Worm (Caenorhabditis elegans) whole organism, L4/young adult: ENCODE measurements around the gene bed-3.

Source experiments
- W03F9.2 ChIP-seq: fragments of 150-350 bp; optimal IDR thresholded peaks from 2 replicates; lab custom pipeline; 2014; ENCODE audit warnings: missing biosample characterization, missing genetic modification characterization
- him-1 ChIP-seq: sonication (generic microtip); optimal IDR thresholded peaks from 2 replicates; lab custom pipeline; 2016; ENCODE audit warnings: missing genotype, missing genetic modification reagents, missing genetic modification characterization, missing compliant biosample characterization

ce11 chrIV:9963945-9964344 is 47.6 kb downstream of the bed-3 start, which contains the start of gene T13H10.2:
- no peak for TF ChIP-seq W03F9.2 (tag; lab: Kevin White, UChicago)
- TF ChIP-seq him-1, result no peak
